Worm (Caenorhabditis elegans) whole organism, young adult: Measurements from ENCODE around the gene F48A11.4.

Experiments used
- B0035.1 ChIP-seq: sonication (generic microtip); optimal IDR thresholded peaks from 2 replicates; lab custom pipeline; 2016; ENCODE audit warnings: missing genetic modification characterization, mild to moderate bottlenecking, missing compliant biosample characterization, missing genotype, missing genetic modification reagents
- attf-3 ChIP-seq: fragments of 200-800 bp; sonication (Bioruptor generic); conservative IDR thresholded peaks from 2 replicates; pipeline ENCODE4 v1.3.6; 2022; ENCODE audit warnings: missing genetic modification reagents, missing genetic modification characterization, missing compliant biosample characterization
- chd-7 ChIP-seq: sonication (generic microtip); optimal IDR thresholded peaks from 2 replicates; lab custom pipeline; 2016; ENCODE audit warnings: mild to moderate bottlenecking, missing genetic modification characterization, moderate library complexity, missing compliant biosample characterization
- nfyb-1 ChIP-seq: fragments of 200-800 bp; sonication (Bioruptor generic); IDR thresholded peaks from 2 replicates; pipeline ENCODE4 v1.3.6; 2022; ENCODE audit warnings: missing genetic modification reagents, missing genetic modification characterization, missing compliant biosample characterization
- pha-4 ChIP-seq: fragments of 150-350 bp; sonication (generic microtip); optimal IDR thresholded peaks from 2 replicates; lab custom pipeline; 2014; ENCODE audit warnings: missing biosample characterization, missing genetic modification reagents, missing genetic modification characterization
- unc-62 ChIP-seq: fragments of 150-350 bp; optimal IDR thresholded peaks from 2 replicates; lab custom pipeline; 2014; ENCODE audit warnings: missing biosample characterization, missing genetic modification reagents, missing genetic modification characterization

DNA sequence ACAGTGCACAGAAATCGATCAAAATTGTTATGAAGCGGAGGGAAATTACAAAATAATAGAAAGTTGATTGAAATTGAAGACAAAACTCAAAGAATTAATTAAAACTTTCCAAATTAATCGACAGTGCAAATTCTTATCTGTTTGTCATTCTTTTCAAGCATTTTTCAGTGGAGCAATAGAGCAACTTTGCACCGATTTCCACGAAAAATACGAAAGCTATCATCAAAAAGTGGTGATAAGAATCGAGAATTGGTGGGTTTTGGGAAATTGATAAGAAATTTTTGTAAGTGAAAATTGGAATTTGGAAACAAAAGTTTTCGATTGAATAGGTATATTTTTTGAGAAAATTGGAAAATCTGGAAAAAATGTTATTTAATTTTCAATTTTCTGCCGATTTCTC is 23.6 kb upstream of the F48A11.4 start:
- no peak for TF ChIP-seq unc-62 (GFP tag; lab: Kevin White, UChicago)
- TF ChIP-seq chd-7: no peak
- no peak for TF ChIP-seq B0035.1 (tag; lab: Kevin White, UChicago)
- TF ChIP-seq nfyb-1 (GFP tag; lab: Robert Waterston, UW): no peak
- no peak for TF ChIP-seq attf-3 (GFP tag; lab: Robert Waterston, UW)
- no peak for TF ChIP-seq pha-4 (tag; lab: Kevin White, UChicago)
